Worm (Caenorhabditis elegans) whole organism, young adult: ENCODE measurements around the gene nbs-1.

Experiments used
- B0261.1 ChIP-seq: sonication (generic microtip); optimal IDR thresholded peaks from 2 replicates; lab custom pipeline; 2016; ENCODE audit warnings: mild to moderate bottlenecking, missing genetic modification characterization, moderate library complexity, missing compliant biosample characterization
- D2030.7 ChIP-seq: fragments of 200-800 bp; sonication (Bioruptor generic); IDR thresholded peaks from 2 replicates; pipeline ENCODE4 v1.3.6; 2022; ENCODE audit warnings: missing genetic modification reagents, missing genetic modification characterization, missing compliant biosample characterization
- F23B12.7 ChIP-seq: sonication (generic microtip); optimal IDR thresholded peaks from 2 replicates; lab custom pipeline; 2017; ENCODE audit warnings: missing genetic modification characterization, mild to moderate bottlenecking, missing compliant biosample characterization, antibody characterized with exemption, moderate library complexity; ENCODE audit not compliant: insufficient read depth
- F55B11.4 ChIP-seq: sonication (generic microtip); optimal IDR thresholded peaks from 2 replicates; lab custom pipeline; 2016; ENCODE audit warnings: missing compliant biosample characterization, missing genetic modification characterization, borderline replicate concordance; ENCODE audit not compliant: insufficient read depth
- T07F8.4 ChIP-seq: sonication (generic microtip); optimal IDR thresholded peaks from 2 replicates; lab custom pipeline; 2016; ENCODE audit warnings: mild to moderate bottlenecking, missing genetic modification characterization, moderate library complexity, missing compliant biosample characterization
- T26A5.8 ChIP-seq: sonication (generic microtip); optimal IDR thresholded peaks from 2 replicates; lab custom pipeline; 2016; ENCODE audit warnings: missing genetic modification characterization, missing compliant biosample characterization
- Y53F4B.3 ChIP-seq: fragments of 200-800 bp; sonication (Bioruptor generic); IDR thresholded peaks from 2 replicates; pipeline ENCODE4 v1.3.6; 2022; ENCODE audit warnings: missing genetic modification reagents, missing genetic modification characterization, missing compliant biosample characterization
- Y56A3A.18 ChIP-seq: fragments of 200-800 bp; sonication (Bioruptor generic); IDR thresholded peaks from 2 replicates; pipeline ENCODE4 v1.3.6; 2022; ENCODE audit warnings: missing genetic modification reagents, missing genetic modification characterization, missing compliant biosample characterization
- Y67H2A.10 ChIP-seq: fragments of 200-800 bp; sonication (Bioruptor generic); conservative IDR thresholded peaks from 2 replicates; pipeline ENCODE4 v1.3.6; 2022; ENCODE audit warnings: missing genetic modification reagents, missing genetic modification characterization, missing compliant biosample characterization
- ZK185.1 ChIP-seq: sonication (generic microtip); optimal IDR thresholded peaks from 2 replicates; lab custom pipeline; 2016; ENCODE audit warnings: mild to moderate bottlenecking, missing genetic modification characterization, missing compliant biosample characterization; ENCODE audit not compliant: poor library complexity, severe bottlenecking
- aptf-2 ChIP-seq: fragments of 200-800 bp; sonication (Bioruptor generic); conservative IDR thresholded peaks from 2 replicates; pipeline ENCODE4 v1.3.6; 2022; ENCODE audit warnings: missing genetic modification reagents, missing genetic modification characterization, missing compliant biosample characterization
- attf-3 ChIP-seq: fragments of 200-800 bp; sonication (Bioruptor generic); conservative IDR thresholded peaks from 2 replicates; pipeline ENCODE4 v1.3.6; 2022; ENCODE audit warnings: missing genetic modification reagents, missing genetic modification characterization, missing compliant biosample characterization
- bed-2 ChIP-seq: fragments of 200-800 bp; sonication (Bioruptor generic); IDR thresholded peaks from 2 replicates; pipeline ENCODE4 v1.3.6; 2022; ENCODE audit warnings: missing genetic modification reagents, missing genetic modification characterization, missing compliant biosample characterization
- ceh-100 ChIP-seq: fragments of 200-800 bp; sonication (Bioruptor generic); IDR thresholded peaks from 2 replicates; pipeline ENCODE4 v1.3.6; 2022; ENCODE audit warnings: missing genetic modification reagents, missing genetic modification characterization, missing compliant biosample characterization
- ceh-40 ChIP-seq: fragments of 200-800 bp; sonication (Bioruptor generic); IDR thresholded peaks from 2 replicates; pipeline ENCODE4 v1.3.6; 2022; ENCODE audit warnings: missing genetic modification characterization, missing compliant biosample characterization
- ceh-91 ChIP-seq: fragments of 200-800 bp; sonication (Bioruptor generic); IDR thresholded peaks from 2 replicates; pipeline ENCODE4 v1.3.6; 2022; ENCODE audit warnings: missing genetic modification reagents, missing genetic modification characterization, missing compliant biosample characterization
- chd-7 ChIP-seq: sonication (generic microtip); optimal IDR thresholded peaks from 2 replicates; lab custom pipeline; 2016; ENCODE audit warnings: mild to moderate bottlenecking, missing genetic modification characterization, moderate library complexity, missing compliant biosample characterization
- dpff-1 ChIP-seq: sonication (generic microtip); optimal IDR thresholded peaks from 2 replicates; lab custom pipeline; 2017; ENCODE audit warnings: mild to moderate bottlenecking, missing genetic modification characterization, missing compliant biosample characterization
- hlh-26 ChIP-seq: fragments of 200-800 bp; sonication (Bioruptor generic); conservative IDR thresholded peaks from 2 replicates; pipeline ENCODE4 v1.3.6; 2022; ENCODE audit warnings: missing genetic modification reagents, missing genetic modification characterization, missing compliant biosample characterization
- hmg-1.2 ChIP-seq: fragments of 200-800 bp; sonication (Bioruptor generic); IDR thresholded peaks from 2 replicates; pipeline ENCODE4 v1.3.6; 2022; ENCODE audit warnings: missing genetic modification reagents, missing genetic modification characterization, missing compliant biosample characterization
- hmg-20 ChIP-seq: fragments of 200-800 bp; sonication (Bioruptor generic); IDR thresholded peaks from 2 replicates; pipeline ENCODE4 v1.3.6; 2022; ENCODE audit warnings: missing genetic modification reagents, missing genetic modification characterization, missing compliant biosample characterization
- hrde-1 ChIP-seq: sonication (generic microtip); optimal IDR thresholded peaks from 2 replicates; lab custom pipeline; 2016; ENCODE audit warnings: missing genetic modification characterization, mild to moderate bottlenecking, missing compliant biosample characterization, moderate library complexity, missing genotype, missing genetic modification reagents, borderline replicate concordance
- hsf-1 ChIP-seq: fragments of 200-800 bp; sonication (Bioruptor generic); IDR thresholded peaks from 2 replicates; pipeline ENCODE4 v1.3.6; 2022; ENCODE audit warnings: missing genetic modification reagents, missing genetic modification characterization, missing compliant biosample characterization
- lag-1 ChIP-seq: fragments of 200-800 bp; sonication (Bioruptor generic); IDR thresholded peaks from 2 replicates; pipeline ENCODE4 v1.3.6; 2022; ENCODE audit warnings: missing genetic modification reagents, missing genetic modification characterization, missing compliant biosample characterization
- madf-6 ChIP-seq: fragments of 200-800 bp; sonication (Bioruptor generic); IDR thresholded peaks from 2 replicates; pipeline ENCODE4 v1.3.6; 2022; ENCODE audit warnings: missing genetic modification reagents, missing genetic modification characterization, missing compliant biosample characterization
- nfya-2 ChIP-seq: fragments of 200-800 bp; sonication (Bioruptor generic); IDR thresholded peaks from 2 replicates; pipeline ENCODE4 v1.3.6; 2022; ENCODE audit warnings: missing genetic modification reagents, missing genetic modification characterization, missing compliant biosample characterization
- nhr-120 ChIP-seq: fragments of 200-800 bp; sonication (Bioruptor generic); IDR thresholded peaks from 2 replicates; pipeline ENCODE4 v1.3.6; 2022; ENCODE audit warnings: missing genetic modification characterization, missing compliant biosample characterization
- nhr-90 ChIP-seq: sonication (generic microtip); optimal IDR thresholded peaks from 2 replicates; lab custom pipeline; 2016; ENCODE audit warnings: missing genotype, mild to moderate bottlenecking, missing genetic modification characterization, missing compliant biosample characterization
- snpc-1.1 ChIP-seq: sonication (generic microtip); optimal IDR thresholded peaks from 2 replicates; lab custom pipeline; 2017; ENCODE audit warnings: missing genetic modification characterization, mild to moderate bottlenecking, missing compliant biosample characterization, antibody characterized with exemption, moderate library complexity, missing genotype, missing genetic modification reagents; ENCODE audit not compliant: insufficient read depth
- snpc-1.3 ChIP-seq: sonication (generic microtip); optimal IDR thresholded peaks from 2 replicates; lab custom pipeline; 2017; ENCODE audit warnings: missing genetic modification characterization, mild to moderate bottlenecking, missing compliant biosample characterization, antibody characterized with exemption, moderate library complexity, missing genotype, missing genetic modification reagents; ENCODE audit not compliant: insufficient read depth
- tbx-9 ChIP-seq: sonication (generic microtip); optimal IDR thresholded peaks from 2 replicates; lab custom pipeline; 2016; ENCODE audit warnings: borderline replicate concordance, missing genetic modification characterization, inconsistent platforms, missing compliant biosample characterization
- tlf-1 ChIP-seq: fragments of 200-800 bp; sonication (Bioruptor generic); optimal IDR thresholded peaks from 2 replicates; lab custom pipeline; 2018; ENCODE audit warnings: mild to moderate bottlenecking, missing genetic modification characterization, missing compliant biosample characterization
- xnd-1 ChIP-seq: sonication (generic microtip); optimal IDR thresholded peaks from 2 replicates; lab custom pipeline; 2016; ENCODE audit warnings: missing genotype, missing genetic modification reagents, missing genetic modification characterization, missing compliant biosample characterization
- zfh-2 ChIP-seq: fragments of 200-800 bp; sonication (Bioruptor generic); conservative IDR thresholded peaks from 2 replicates; pipeline ENCODE4 v1.3.6; 2022; ENCODE audit warnings: missing genetic modification reagents, missing genetic modification characterization, missing compliant biosample characterization
- ztf-18 ChIP-seq: sonication (generic microtip); optimal IDR thresholded peaks from 2 replicates; lab custom pipeline; 2016; ENCODE audit warnings: missing genotype, mild to moderate bottlenecking, missing genetic modification characterization, missing compliant biosample characterization
- ztf-22 ChIP-seq: fragments of 200-800 bp; sonication (Bioruptor generic); optimal IDR thresholded peaks from 2 replicates; lab custom pipeline; 2018; ENCODE audit warnings: mild to moderate bottlenecking, missing genetic modification characterization, moderate library complexity, missing compliant biosample characterization
- ztf-6 ChIP-seq: fragments of 200-800 bp; sonication (Bioruptor generic); IDR thresholded peaks from 2 replicates; pipeline ENCODE4 v1.3.6; 2022; ENCODE audit warnings: missing genetic modification reagents, missing genetic modification characterization, missing compliant biosample characterization

The nbs-1 gene

ce11 chrII:11094431-11094830 is 1.8 kb downstream of the nbs-1 start (continued):
- no peak for TF ChIP-seq ztf-18

ce11 chrII:11092413-11092812 is 3.9 kb downstream of the nbs-1 start, which contains the start of gene rpl-42:
Gene rpl-42 (plus strand): TSS chrII:11092713.
- TF ChIP-seq F55B11.4 (tag; lab: Kevin White, UChicago): no peak
- no peak for TF ChIP-seq xnd-1
- no peak for TF ChIP-seq ztf-6 (GFP tag; lab: Robert Waterston, UW)
- no peak for TF ChIP-seq bed-2 (GFP tag; lab: Robert Waterston, UW)
- TF ChIP-seq attf-3 (GFP tag; lab: Robert Waterston, UW): no peak
- no peak for TF ChIP-seq ztf-22 (GFP tag; lab: Kevin White, UChicago)
- no peak for TF ChIP-seq aptf-2 (GFP tag; lab: Robert Waterston, UW)
- no peak for TF ChIP-seq Y56A3A.18 (GFP tag; lab: Robert Waterston, UW)
- TF ChIP-seq zfh-2 (GFP tag; lab: Robert Waterston, UW): no peak
- TF ChIP-seq T07F8.4 (tag; lab: Kevin White, UChicago): no peak
- TF ChIP-seq ceh-100 (GFP tag; lab: Robert Waterston, UW): no peak
- no peak for TF ChIP-seq snpc-1.3
- TF ChIP-seq lag-1 (GFP tag; lab: Robert Waterston, UW): no peak
- TF ChIP-seq F23B12.7: no peak
- TF ChIP-seq nfya-2 (GFP tag; lab: Robert Waterston, UW): no peak
- TF ChIP-seq hmg-20: no peak
- no peak for TF ChIP-seq dpff-1
- no peak for TF ChIP-seq hmg-1.2 (GFP tag; lab: Robert Waterston, UW)

DNA sequence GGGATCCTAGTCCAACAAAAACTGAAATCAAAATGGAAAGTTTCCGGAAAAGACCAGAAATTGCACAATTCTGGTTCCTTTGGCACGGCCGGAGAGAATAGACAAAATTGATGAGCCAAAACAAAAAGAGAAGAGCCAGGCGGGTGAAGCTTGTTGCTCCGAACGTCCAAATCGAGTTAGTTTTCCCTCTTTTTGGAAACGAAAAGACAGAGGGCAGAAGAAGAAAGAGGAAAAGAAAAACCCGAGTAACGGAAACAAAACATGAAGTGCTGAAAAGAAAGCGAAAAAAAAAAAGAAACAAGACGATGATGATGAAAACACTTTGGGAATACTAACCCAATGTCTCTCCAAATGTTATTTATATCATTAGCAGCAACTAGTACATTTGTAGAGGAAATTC is 4.7 kb downstream of the nbs-1 start:
- TF ChIP-seq F23B12.7 (no peak), tlf-1 (GFP tag; lab: Kevin White, UChicago) (no peak), ztf-22 (GFP tag; lab: Kevin White, UChicago) (no peak), B0261.1 (tag; lab: Kevin White, UChicago) (no peak), T26A5.8 (tag; lab: Kevin White, UChicago) (no peak), hsf-1 (GFP tag; lab: Robert Waterston, UW) (no peak), ceh-91 (GFP tag; lab: Robert Waterston, UW) (no peak), D2030.7 (GFP tag; lab: Robert Waterston, UW) (no peak), ceh-40 (no peak), Y67H2A.10 (GFP tag; lab: Robert Waterston, UW) (no peak), ZK185.1 (tag; lab: Kevin White, UChicago) (no peak), nhr-90 (no peak), tbx-9 (tag; lab: Kevin White, UChicago) (no peak), hlh-26 (GFP tag; lab: Robert Waterston, UW) (no peak), hrde-1 (tag; lab: Kevin White, UChicago) (no peak), snpc-1.1 (tag; lab: Kevin White, UChicago) (no peak), chd-7 (tag; lab: Kevin White, UChicago) (no peak), nhr-120 (GFP tag; lab: Robert Waterston, UW) (no peak), madf-6 (GFP tag; lab: Robert Waterston, UW) (no peak), Y53F4B.3 (no peak)
